Worm (Caenorhabditis elegans): ENCODE data around the gene rer-1.

Gene rer-1

ce11 chrII:8818978-8819896, 8.1 kb downstream of the rer-1 start, which contains the start of gene F46C5.10:
Gene F46C5.10 (minus strand): TSS chrII:8819028.
- TF ChIP-seq cog-1 (tag; optimal IDR thresholded peaks at IDR 0.05) (no peak), ref-1 (GFP tag; conservative IDR thresholded peaks at IDR 0.05) (no peak), med-1 (GFP tag; optimal IDR thresholded peaks at IDR 0.05; ENCODE audit: insufficient read depth) (no peak), ztf-23 (GFP tag; IDR thresholded peaks at IDR 0.05) (no peak), ztf-29 (GFP tag; IDR thresholded peaks at IDR 0.05) (no peak), tab-1 (GFP tag; IDR thresholded peaks at IDR 0.05) (no peak), flt-1 (GFP tag; IDR thresholded peaks at IDR 0.05) (no peak), T22C8.4 (GFP tag; IDR thresholded peaks at IDR 0.05) (no peak), klf-2 (GFP tag; conservative IDR thresholded peaks at IDR 0.05) (no peak)

ce11 chrII:8820126-8820972, 9.2 kb downstream of the rer-1 start:
- no peak for TF ChIP-seq cog-1 (tag; optimal IDR thresholded peaks at IDR 0.05)
- no peak for TF ChIP-seq T22C8.4 (GFP tag; IDR thresholded peaks at IDR 0.05)
- no peak for TF ChIP-seq flt-1 (GFP tag; IDR thresholded peaks at IDR 0.05)
- no peak for TF ChIP-seq med-1 (GFP tag; optimal IDR thresholded peaks at IDR 0.05; ENCODE audit: insufficient read depth)
- no peak for TF ChIP-seq ztf-29 (GFP tag; IDR thresholded peaks at IDR 0.05)
- no peak for TF ChIP-seq tab-1 (GFP tag; IDR thresholded peaks at IDR 0.05)

ce11 chrII:8821140-8821595, 10.0 kb downstream of the rer-1 start, which contains the start of gene F46C5.1:
Gene F46C5.1 (minus strand): TSS chrII:8821190.
- TF ChIP-seq med-1 (GFP tag; optimal IDR thresholded peaks at IDR 0.05; ENCODE audit: insufficient read depth) (no peak), flt-1 (GFP tag; IDR thresholded peaks at IDR 0.05) (no peak), ztf-23 (GFP tag; IDR thresholded peaks at IDR 0.05) (no peak), tab-1 (GFP tag; IDR thresholded peaks at IDR 0.05) (no peak), ztf-29 (GFP tag; IDR thresholded peaks at IDR 0.05) (no peak), ref-1 (GFP tag; conservative IDR thresholded peaks at IDR 0.05) (no peak), T22C8.4 (GFP tag; IDR thresholded peaks at IDR 0.05) (no peak), klf-2 (GFP tag; conservative IDR thresholded peaks at IDR 0.05) (no peak), cog-1 (tag; optimal IDR thresholded peaks at IDR 0.05) (no peak)

- TF ChIP-seq med-1 (GFP tag; optimal IDR thresholded peaks at IDR 0.05; ENCODE audit: insufficient read depth) (no peak), tab-1 (GFP tag; IDR thresholded peaks at IDR 0.05) (no peak), flt-1 (GFP tag; IDR thresholded peaks at IDR 0.05) (no peak), ref-1 (GFP tag; conservative IDR thresholded peaks at IDR 0.05) (no peak), T22C8.4 (GFP tag; IDR thresholded peaks at IDR 0.05) (no peak), ztf-23 (GFP tag; IDR thresholded peaks at IDR 0.05) (no peak), ztf-29 (GFP tag; IDR thresholded peaks at IDR 0.05) (no peak), klf-2 (GFP tag; conservative IDR thresholded peaks at IDR 0.05) (no peak), cog-1 (tag; optimal IDR thresholded peaks at IDR 0.05) (no peak)
These were observed 11.5 kb downstream of the rer-1 start for ce11 chrII:8822711-8823110.

- no peak for TF ChIP-seq tab-1 (GFP tag; IDR thresholded peaks at IDR 0.05)
- TF ChIP-seq klf-2 (GFP tag; conservative IDR thresholded peaks at IDR 0.05) = no peak
- TF ChIP-seq ref-1 (GFP tag; conservative IDR thresholded peaks at IDR 0.05) = no peak
- no peak for TF ChIP-seq ztf-23 (GFP tag; IDR thresholded peaks at IDR 0.05)
- TF ChIP-seq ztf-29 (GFP tag; IDR thresholded peaks at IDR 0.05) = no peak
- no peak for TF ChIP-seq med-1 (GFP tag; optimal IDR thresholded peaks at IDR 0.05; ENCODE audit: insufficient read depth)
These were observed 14.6 kb downstream of the rer-1 start, which contains the start of gene nas-25 for ce11 chrII:8825769-8826168. Gene nas-25 (plus strand): TSS chrII:8826069.

- TF ChIP-seq cog-1 (tag; optimal IDR thresholded peaks at IDR 0.05) = no peak
- no peak for TF ChIP-seq tab-1 (GFP tag; IDR thresholded peaks at IDR 0.05)
These were observed 18.0 kb downstream of the rer-1 start, which contains the start of gene F46C5.2 for ce11 chrII:8829189-8829588. Gene F46C5.2 (minus strand): TSS chrII:8829289.

- TF ChIP-seq flt-1 (GFP tag; IDR thresholded peaks at IDR 0.05) = no peak
- no peak for TF ChIP-seq T22C8.4 (GFP tag; IDR thresholded peaks at IDR 0.05)
- no peak for TF ChIP-seq med-1 (GFP tag; optimal IDR thresholded peaks at IDR 0.05; ENCODE audit: insufficient read depth)
- no peak for TF ChIP-seq ztf-23 (GFP tag; IDR thresholded peaks at IDR 0.05)
- TF ChIP-seq ztf-29 (GFP tag; IDR thresholded peaks at IDR 0.05) = no peak
- no peak for TF ChIP-seq tab-1 (GFP tag; IDR thresholded peaks at IDR 0.05)
- TF ChIP-seq ref-1 (GFP tag; conservative IDR thresholded peaks at IDR 0.05) = no peak
- no peak for TF ChIP-seq cog-1 (tag; optimal IDR thresholded peaks at IDR 0.05)
- TF ChIP-seq klf-2 (GFP tag; conservative IDR thresholded peaks at IDR 0.05) = no peak
These were observed 19.7 kb downstream of the rer-1 start for ce11 chrII:8830917-8831316.

ce11 chrII:8832941-8833340, 21.8 kb downstream of the rer-1 start:
- TF ChIP-seq tab-1 (GFP tag; IDR thresholded peaks at IDR 0.05) = no peak

- TF ChIP-seq flt-1 (GFP tag; IDR thresholded peaks at IDR 0.05) (no peak), ztf-29 (GFP tag; IDR thresholded peaks at IDR 0.05) (no peak), cog-1 (tag; optimal IDR thresholded peaks at IDR 0.05) (no peak), klf-2 (GFP tag; conservative IDR thresholded peaks at IDR 0.05) (no peak), ztf-23 (GFP tag; IDR thresholded peaks at IDR 0.05) (no peak), tab-1 (GFP tag; IDR thresholded peaks at IDR 0.05) (no peak), ref-1 (GFP tag; conservative IDR thresholded peaks at IDR 0.05) (no peak), med-1 (GFP tag; optimal IDR thresholded peaks at IDR 0.05; ENCODE audit: insufficient read depth) (no peak), T22C8.4 (GFP tag; IDR thresholded peaks at IDR 0.05) (no peak)
These were observed 24.7 kb downstream of the rer-1 start, which contains the start of gene F46C5.4 for ce11 chrII:8835857-8836256. Gene F46C5.4 (plus strand): TSS chrII:8836078.
